Fruit fly (Drosophila melanogaster) whole organism, prepupa: ENCODE results near the gene mtm.

Source experiments
- Blimp-1 ChIP-seq: fragments of 200-800 bp; sonication (Bioruptor generic); optimal IDR thresholded peaks from 3 replicates; lab custom pipeline; 2017; ENCODE audit warnings: missing biosample characterization, missing genetic modification characterization, mild to moderate bottlenecking, moderate library complexity, missing genetic modification reagents
- CG10631 ChIP-seq: fragments of 200-800 bp; sonication (Bioruptor generic); optimal IDR thresholded peaks from 2 replicates; lab custom pipeline; 2016; ENCODE audit warnings: missing biosample characterization, missing genetic modification characterization
- CG11294 ChIP-seq: fragments of 200-800 bp; sonication (Bioruptor generic); IDR thresholded peaks from 2 replicates; pipeline ENCODE4 v1.3.6; 2022; ENCODE audit warnings: missing biosample characterization, missing genetic modification characterization
- CG11762 ChIP-seq: fragments of 200-800 bp; sonication (Bioruptor generic); optimal IDR thresholded peaks from 3 replicates; lab custom pipeline; 2016; ENCODE audit warnings: missing biosample characterization, missing genetic modification characterization; ENCODE audit not compliant: insufficient read depth
- CG11902 ChIP-seq: fragments of 200-800 bp; sonication (Bioruptor generic); optimal IDR thresholded peaks from 3 replicates; lab custom pipeline; 2016; ENCODE audit warnings: missing biosample characterization, missing genetic modification characterization
- CG15336 ChIP-seq: fragments of 200-800 bp; sonication (Bioruptor generic); IDR thresholded peaks from 2 replicates; pipeline ENCODE4 v1.3.6; 2022; ENCODE audit warnings: missing biosample characterization, missing genetic modification characterization
- CG16779 ChIP-seq: fragments of 200-800 bp; sonication (Bioruptor generic); optimal IDR thresholded peaks from 3 replicates; lab custom pipeline; 2017; ENCODE audit warnings: missing biosample characterization, mild to moderate bottlenecking, missing genetic modification characterization
- CG3032 ChIP-seq: fragments of 200-800 bp; optimal IDR thresholded peaks from 2 replicates; lab custom pipeline; 2019; ENCODE audit warnings: missing biosample characterization, mild to moderate bottlenecking, missing genetic modification characterization, moderate library complexity
- CG31627 ChIP-seq: fragments of 200-800 bp; sonication (Bioruptor generic); optimal IDR thresholded peaks from 3 replicates; lab custom pipeline; 2016; ENCODE audit warnings: missing biosample characterization, missing genetic modification characterization
- CG34406 ChIP-seq: fragments of 200-800 bp; sonication (Bioruptor generic); optimal IDR thresholded peaks from 3 replicates; lab custom pipeline; 2016; ENCODE audit warnings: missing biosample characterization, missing genetic modification characterization
- CG3919 ChIP-seq: fragments of 200-800 bp; sonication (Bioruptor generic); optimal IDR thresholded peaks from 3 replicates; lab custom pipeline; 2016; ENCODE audit warnings: missing biosample characterization, missing genetic modification characterization
- CG6163 ChIP-seq: fragments of 200-800 bp; sonication (Bioruptor generic); IDR thresholded peaks from 3 replicates; pipeline ENCODE4 v1.3.6; 2022; ENCODE audit warnings: missing biosample characterization, missing genetic modification characterization
- CG6276 ChIP-seq: fragments of 200-800 bp; sonication (Bioruptor generic); optimal IDR thresholded peaks from 2 replicates; lab custom pipeline; 2017; ENCODE audit warnings: missing biosample characterization, mild to moderate bottlenecking, missing genetic modification characterization
- CG6792 ChIP-seq: fragments of 200-800 bp; sonication (Bioruptor generic); optimal IDR thresholded peaks from 3 replicates; lab custom pipeline; 2016; ENCODE audit warnings: missing biosample characterization, missing genetic modification characterization
- CG6808 ChIP-seq: fragments of 200-800 bp; sonication (Bioruptor generic); optimal IDR thresholded peaks from 3 replicates; lab custom pipeline; 2017; ENCODE audit warnings: missing biosample characterization, missing genetic modification characterization, mild to moderate bottlenecking, moderate library complexity, missing genetic modification reagents
- CG6854 ChIP-seq: fragments of 200-800 bp; sonication (Bioruptor generic); optimal IDR thresholded peaks from 2 replicates; lab custom pipeline; 2017; ENCODE audit warnings: missing biosample characterization, mild to moderate bottlenecking, missing genetic modification characterization
- CG7368 ChIP-seq: fragments of 200-800 bp; sonication (Bioruptor generic); optimal IDR thresholded peaks from 3 replicates; lab custom pipeline; 2016; ENCODE audit warnings: missing biosample characterization, missing genetic modification characterization
- CG8119 ChIP-seq: fragments of 200-800 bp; sonication (Bioruptor generic); IDR thresholded peaks from 3 replicates; pipeline ENCODE4 v1.3.6; 2022; ENCODE audit warnings: missing biosample characterization, missing genetic modification characterization
- CG8632 ChIP-seq: fragments of 200-800 bp; sonication (Bioruptor generic); optimal IDR thresholded peaks from 3 replicates; lab custom pipeline; 2016; ENCODE audit warnings: missing biosample characterization, missing genetic modification characterization
- CG9139 ChIP-seq: fragments of 200-800 bp; sonication (Bioruptor generic); optimal IDR thresholded peaks from 3 replicates; lab custom pipeline; 2017; ENCODE audit warnings: missing biosample characterization, mild to moderate bottlenecking, missing genetic modification characterization
- Eip75B ChIP-seq: fragments of 200-800 bp; sonication (Bioruptor generic); optimal IDR thresholded peaks from 3 replicates; lab custom pipeline; 2016; ENCODE audit warnings: missing biosample characterization, missing genetic modification characterization
- Eip78C ChIP-seq: fragments of 200-800 bp; sonication (Bioruptor generic); peaks from one replicate; lab custom pipeline; 2016; ENCODE audit warnings: missing biosample characterization, missing genetic modification characterization
- Ets96B ChIP-seq: fragments of 200-800 bp; optimal IDR thresholded peaks from 2 replicates; lab custom pipeline; 2019; ENCODE audit warnings: missing biosample characterization, mild to moderate bottlenecking, missing genetic modification characterization, moderate library complexity
- Hr38 ChIP-seq: sonication (Bioruptor generic); optimal IDR thresholded peaks from 2 replicates; lab custom pipeline; 2016; ENCODE audit warnings: missing biosample characterization, missing genetic modification characterization
- Hr39 ChIP-seq: fragments of 200-800 bp; sonication (Bioruptor generic); optimal IDR thresholded peaks from 2 replicates; lab custom pipeline; 2016; ENCODE audit warnings: missing biosample characterization, missing genetic modification characterization
- Hr4 ChIP-seq: fragments of 200-800 bp; sonication (Bioruptor generic); optimal IDR thresholded peaks from 3 replicates; lab custom pipeline; 2016; ENCODE audit warnings: missing biosample characterization, missing genetic modification characterization
- Lpt ChIP-seq: fragments of 200-800 bp; sonication (Bioruptor generic); optimal IDR thresholded peaks from 3 replicates; lab custom pipeline; 2016; ENCODE audit warnings: missing biosample characterization, missing genetic modification characterization
- Met ChIP-seq: fragments of 200-800 bp; sonication (Bioruptor generic); optimal IDR thresholded peaks from 3 replicates; lab custom pipeline; 2016; ENCODE audit warnings: missing biosample characterization, missing genetic modification characterization
- Smox ChIP-seq: fragments of 200-800 bp; sonication (Bioruptor generic); optimal IDR thresholded peaks from 3 replicates; lab custom pipeline; 2016; ENCODE audit warnings: missing biosample characterization, missing genetic modification characterization
- Sox102F ChIP-seq: fragments of 200-800 bp; sonication (Bioruptor generic); optimal IDR thresholded peaks from 2 replicates; lab custom pipeline; 2016; ENCODE audit warnings: missing biosample characterization, mild to moderate bottlenecking, missing genetic modification characterization
- Sox14 ChIP-seq: fragments of 200-800 bp; sonication (Bioruptor generic); optimal IDR thresholded peaks from 3 replicates; lab custom pipeline; 2016; ENCODE audit warnings: missing biosample characterization, missing genetic modification characterization
- Sox15 ChIP-seq: fragments of 200-800 bp; sonication (Bioruptor generic); optimal IDR thresholded peaks from 3 replicates; lab custom pipeline; 2016; ENCODE audit warnings: missing biosample characterization, missing genetic modification characterization
- achi ChIP-seq: fragments of 200-800 bp; sonication (Bioruptor generic); optimal IDR thresholded peaks from 3 replicates; lab custom pipeline; 2016; ENCODE audit warnings: missing biosample characterization, missing genetic modification characterization
- acj6 ChIP-seq: fragments of 200-800 bp; sonication (Bioruptor generic); optimal IDR thresholded peaks from 3 replicates; lab custom pipeline; 2016; ENCODE audit warnings: missing biosample characterization, missing genetic modification characterization
- cyc ChIP-seq: fragments of 200-800 bp; sonication (Bioruptor generic); optimal IDR thresholded peaks from 3 replicates; lab custom pipeline; 2016; ENCODE audit warnings: missing biosample characterization, missing genetic modification characterization
- eg ChIP-seq: fragments of 200-800 bp; sonication (Bioruptor generic); IDR thresholded peaks from 3 replicates; pipeline ENCODE4 v1.3.6; 2022; ENCODE audit warnings: missing biosample characterization, missing genetic modification characterization
- esn ChIP-seq: fragments of 200-800 bp; sonication (Bioruptor generic); optimal IDR thresholded peaks from 2 replicates; lab custom pipeline; 2016; ENCODE audit warnings: missing biosample characterization, mild to moderate bottlenecking, missing genetic modification characterization, moderate library complexity
- fd59A ChIP-seq: fragments of 200-800 bp; sonication (Bioruptor generic); optimal IDR thresholded peaks from 2 replicates; lab custom pipeline; 2017; ENCODE audit warnings: missing biosample characterization, mild to moderate bottlenecking, missing genetic modification characterization, missing genetic modification reagents
- fkh ChIP-seq: fragments of 200-800 bp; sonication (Bioruptor generic); optimal IDR thresholded peaks from 3 replicates; lab custom pipeline; 2017; ENCODE audit warnings: missing biosample characterization, mild to moderate bottlenecking, missing genetic modification characterization, moderate library complexity
- pdm3 ChIP-seq: fragments of 200-800 bp; sonication (Bioruptor generic); optimal IDR thresholded peaks from 3 replicates; lab custom pipeline; 2016; ENCODE audit warnings: missing biosample characterization, missing genetic modification characterization
- salr ChIP-seq, 2 experiments: fragments of 200-800 bp; sonication (Bioruptor generic); optimal IDR thresholded peaks; 3 replicates each; lab custom pipeline; 2016 to 2018; ENCODE audit warnings: missing biosample characterization in 2 of 2, missing genetic modification characterization in 2 of 2, mild to moderate bottlenecking in 1 of 2
- spab ChIP-seq: fragments of 200-800 bp; sonication (Bioruptor generic); optimal IDR thresholded peaks from 2 replicates; lab custom pipeline; 2017; ENCODE audit warnings: missing biosample characterization, mild to moderate bottlenecking, missing genetic modification characterization, missing genetic modification reagents
- ss ChIP-seq, 2 experiments: fragments of 200-800 bp; sonication (Bioruptor generic); optimal IDR thresholded peaks; 2 replicates in 1 of 2; 3 replicates in 1 of 2; lab custom pipeline; 2017 to 2018; ENCODE audit warnings: mild to moderate bottlenecking in 2 of 2, missing biosample characterization in 2 of 2, missing genetic modification characterization in 2 of 2, moderate library complexity in 1 of 2
- topi ChIP-seq: fragments of 200-800 bp; sonication (Bioruptor generic); optimal IDR thresholded peaks from 3 replicates; lab custom pipeline; 2016; ENCODE audit warnings: missing biosample characterization, missing genetic modification characterization
- vri ChIP-seq: fragments of 200-800 bp; sonication (Bioruptor generic); optimal IDR thresholded peaks from 3 replicates; lab custom pipeline; 2016; ENCODE audit warnings: missing biosample characterization, mild to moderate bottlenecking, missing genetic modification characterization

The mtm gene

dm6 chr2L:6047528-6048160 lies 10.8 kb upstream of the mtm start, which contains the start of gene IPIP (continued):
- TF ChIP-seq Blimp-1 (GFP tag; lab: Kevin White, UChicago), result peak; percentile 51
- TF ChIP-seq ss (GFP tag; optimal IDR thresholded peaks at IDR 0.05; lab: Kevin White, UChicago), result peak in 1 of 2 experiments; percentile 15
- TF ChIP-seq Eip75B (GFP tag; lab: Kevin White, UChicago), result peak; percentile 17

dm6 chr2L:6046865-6047264 lies 10.1 kb upstream of the mtm start:
- no peak for TF ChIP-seq Hr38 (GFP tag; lab: Kevin White, UChicago)
- no peak for TF ChIP-seq CG8119 (GFP tag; lab: Robert Waterston, UW)
- TF ChIP-seq salr (GFP tag; optimal IDR thresholded peaks at IDR 0.05; lab: Kevin White, UChicago), result no peak
- no peak for TF ChIP-seq acj6 (GFP tag; lab: Kevin White, UChicago)
- no peak for TF ChIP-seq CG6276 (GFP tag; lab: Kevin White, UChicago)
- no peak for TF ChIP-seq Sox15 (GFP tag; lab: Kevin White, UChicago)

- TF ChIP-seq CG15336 (GFP tag; lab: Robert Waterston, UW) (0 out of 2 replicates have a peak, but pooled peaks have one; percentile 33), Hr39 (peak; percentile 57), Eip78C (GFP tag; lab: Kevin White, UChicago) (peak; percentile 90), CG11294 (GFP tag; lab: Robert Waterston, UW) (peak; percentile 29; the same call in 1 of the 2 replicates), CG3032 (tag; lab: Kevin White, UChicago) (peak; percentile 59), fkh (GFP tag; lab: Kevin White, UChicago) (peak; percentile 40), CG8632 (GFP tag; lab: Kevin White, UChicago) (peak; percentile 1), eg (GFP tag; lab: Robert Waterston, UW) (peak; percentile 49; the same call in 2 of the 3 replicates), CG8119 (GFP tag; lab: Robert Waterston, UW) (no peak), fd59A (GFP tag; lab: Kevin White, UChicago) (peak; percentile 42), achi (GFP tag; lab: Kevin White, UChicago) (peak; percentile 25), Ets96B (tag; lab: Kevin White, UChicago) (peak; percentile 29), Lpt (GFP tag; lab: Kevin White, UChicago) (peak; percentile 8), CG6792 (GFP tag; lab: Kevin White, UChicago) (peak; percentile 60), CG6854 (peak; percentile 26), CG34406 (GFP tag; lab: Kevin White, UChicago) (peak; percentile 25), CG7368 (GFP tag; lab: Kevin White, UChicago) (peak; percentile 37), CG6163 (GFP tag; lab: Robert Waterston, UW) (peak; percentile 52; the same call in 2 of the 3 replicates), CG11902 (no peak), CG11762 (GFP tag; lab: Kevin White, UChicago) (no peak), CG6808 (GFP tag; lab: Kevin White, UChicago) (peak; percentile 76), CG9139 (GFP tag; lab: Kevin White, UChicago) (no peak), Smox (GFP tag; lab: Kevin White, UChicago) (no peak), esn (GFP tag; lab: Kevin White, UChicago) (peak; percentile 76), CG31627 (GFP tag; lab: Kevin White, UChicago) (peak; percentile 63), acj6 (GFP tag; lab: Kevin White, UChicago) (peak; percentile 64), Blimp-1 (GFP tag; lab: Kevin White, UChicago) (peak; percentile 32), CG3919 (GFP tag; lab: Kevin White, UChicago) (peak; percentile 66), Met (GFP tag; lab: Kevin White, UChicago) (no peak), Sox14 (peak; percentile 65), Sox102F (peak; percentile 71), CG16779 (no peak), Hr4 (GFP tag; lab: Kevin White, UChicago) (no peak), pdm3 (GFP tag; lab: Kevin White, UChicago) (no peak), topi (GFP tag; lab: Kevin White, UChicago) (peak; percentile 67), spab (no peak), CG10631 (GFP tag; lab: Kevin White, UChicago) (no peak), cyc (GFP tag; lab: Kevin White, UChicago) (peak; percentile 52), vri (peak; percentile 98)
Measured at dm6 chr2L:6045972-6046718, 9.3 kb upstream of the mtm start, which contains the start of gene Pfas. Pfas (minus strand) TSS chr2L:6046050.
